Worm (Caenorhabditis elegans) whole organism, L1 larva: ENCODE results near the gene Y54G2A.12.
"Not testable (repeated sequence)": the region's sequence is repeated elsewhere in the genome, so short reads cannot be mapped to it uniquely, and the experiment has no call there.

ENCODE experiments used
- C16A3.4 ChIP-seq: fragments of 150-350 bp; optimal IDR thresholded peaks from 2 replicates; lab custom pipeline; 2014; ENCODE audit warnings: missing biosample characterization, missing genetic modification characterization
- C34B4.2 ChIP-seq: sonication (generic microtip); optimal IDR thresholded peaks from 2 replicates; lab custom pipeline; 2017; ENCODE audit warnings: mild to moderate bottlenecking, missing genetic modification characterization, missing compliant biosample characterization
- F16B12.6 ChIP-seq: fragments of 150-350 bp; optimal IDR thresholded peaks from 2 replicates; lab custom pipeline; 2014; ENCODE audit warnings: missing biosample characterization, missing genetic modification characterization
- ceh-63 ChIP-seq: fragments of 200-800 bp; sonication (Bioruptor generic); optimal IDR thresholded peaks from 2 replicates; lab custom pipeline; 2018; ENCODE audit warnings: mild to moderate bottlenecking, missing genetic modification characterization, missing compliant biosample characterization
- ceh-8 ChIP-seq: fragments of 200-800 bp; sonication (Bioruptor generic); optimal IDR thresholded peaks from 2 replicates; lab custom pipeline; 2018; ENCODE audit warnings: mild to moderate bottlenecking, missing genetic modification characterization, moderate library complexity, missing compliant biosample characterization
- ceh-88 ChIP-seq: fragments of 200-800 bp; sonication (Bioruptor generic); IDR thresholded peaks from 2 replicates; pipeline ENCODE4 v1.3.6; 2022; ENCODE audit warnings: missing genetic modification characterization, missing compliant biosample characterization
- dpl-1 ChIP-seq, 3 experiments: fragments of 150-350 bp in 2 of 3; sonication (generic microtip) in 1 of 3; optimal IDR thresholded peaks; 2 replicates each; lab custom pipeline; 2014 to 2017; ENCODE audit warnings: missing biosample characterization in 3 of 3, missing genetic modification characterization in 3 of 3, missing genetic modification reagents in 3 of 3
- dsc-1 ChIP-seq: sonication (generic microtip); optimal IDR thresholded peaks from 2 replicates; lab custom pipeline; 2016; ENCODE audit warnings: mild to moderate bottlenecking, missing genetic modification characterization, missing compliant biosample characterization
- egl-13 ChIP-seq: sonication (generic microtip); optimal IDR thresholded peaks from 2 replicates; lab custom pipeline; 2016; ENCODE audit warnings: missing genotype, missing genetic modification reagents, missing genetic modification characterization, missing compliant biosample characterization
- egl-27 ChIP-seq, 2 experiments: fragments of 150-350 bp in 1 of 2; sonication (generic microtip); optimal IDR thresholded peaks; 3 replicates each; lab custom pipeline; 2017 to 2018; ENCODE audit warnings: missing biosample characterization in 2 of 2, missing genetic modification characterization in 2 of 2, missing genetic modification reagents in 2 of 2
- elt-3 ChIP-seq, 6 experiments: fragments of 150-350 bp in 1 of 6; sonication (generic microtip); optimal IDR thresholded peaks; 2 replicates each; lab custom pipeline; 2017 to 2018; ENCODE audit warnings: missing biosample characterization in 6 of 6, missing genetic modification characterization in 6 of 6, inconsistent platforms in 1 of 6
- fkh-10 ChIP-seq: sonication (generic microtip); optimal IDR thresholded peaks from 2 replicates; lab custom pipeline; 2017; ENCODE audit warnings: missing biosample characterization, missing genetic modification reagents, missing genetic modification characterization
- fos-1 ChIP-seq: fragments of 150-350 bp; optimal IDR thresholded peaks from 2 replicates; lab custom pipeline; 2014; ENCODE audit warnings: missing biosample characterization, missing genetic modification characterization
- grh-1 ChIP-seq: fragments of 200-800 bp; sonication (Bioruptor generic); IDR thresholded peaks from 2 replicates; pipeline ENCODE4 v1.3.6; 2022; ENCODE audit warnings: missing genetic modification reagents, missing genetic modification characterization, missing compliant biosample characterization
- hlh-17 ChIP-seq: fragments of 200-800 bp; sonication (Bioruptor generic); optimal IDR thresholded peaks from 2 replicates; lab custom pipeline; 2018; ENCODE audit warnings: missing genetic modification characterization, mild to moderate bottlenecking, missing compliant biosample characterization, moderate library complexity, borderline replicate concordance
- hlh-4 ChIP-seq: sonication (generic microtip); optimal IDR thresholded peaks from 2 replicates; lab custom pipeline; 2016; ENCODE audit warnings: mild to moderate bottlenecking, missing genetic modification characterization, missing compliant biosample characterization
- hpl-2 ChIP-seq: fragments of 150-350 bp; optimal IDR thresholded peaks from 2 replicates; lab custom pipeline; 2014; ENCODE audit warnings: missing biosample characterization, missing genetic modification reagents, missing genetic modification characterization
- irx-1 ChIP-seq: sonication (generic microtip); optimal IDR thresholded peaks from 2 replicates; lab custom pipeline; 2016; ENCODE audit warnings: missing genetic modification characterization, missing compliant biosample characterization
- jun-1 ChIP-seq: fragments of 150-350 bp; optimal IDR thresholded peaks from 2 replicates; lab custom pipeline; 2014; ENCODE audit warnings: missing biosample characterization, missing genetic modification reagents, missing genetic modification characterization
- lin-13 ChIP-seq: fragments of 150-350 bp; optimal IDR thresholded peaks from 2 replicates; lab custom pipeline; 2014; ENCODE audit warnings: missing biosample characterization, missing genetic modification reagents, missing genetic modification characterization
- lin-14 ChIP-seq: fragments of 200-800 bp; sonication (Bioruptor generic); optimal IDR thresholded peaks from 2 replicates; lab custom pipeline; 2018; ENCODE audit warnings: mild to moderate bottlenecking, missing genetic modification characterization, moderate library complexity, missing compliant biosample characterization
- mep-1 ChIP-seq: fragments of 150-350 bp; optimal IDR thresholded peaks from 2 replicates; lab custom pipeline; 2014; ENCODE audit warnings: missing biosample characterization, missing genetic modification characterization
- nhr-12 ChIP-seq: sonication (generic microtip); optimal IDR thresholded peaks from 2 replicates; lab custom pipeline; 2017; ENCODE audit warnings: missing biosample characterization, missing genetic modification characterization
- nhr-71 ChIP-seq: sonication (generic microtip); optimal IDR thresholded peaks from 2 replicates; lab custom pipeline; 2016; ENCODE audit warnings: mild to moderate bottlenecking, missing genetic modification characterization, moderate library complexity, missing compliant biosample characterization
- nhr-77 ChIP-seq: fragments of 150-350 bp; optimal IDR thresholded peaks from 2 replicates; lab custom pipeline; 2014; ENCODE audit warnings: missing biosample characterization, missing genetic modification characterization
- nhr-85 ChIP-seq: sonication (generic microtip); peaks from one replicate; lab custom pipeline; 2016; ENCODE audit warnings: missing genetic modification characterization, inconsistent platforms, missing compliant biosample characterization
- nhr-90 ChIP-seq: sonication (generic microtip); optimal IDR thresholded peaks from 2 replicates; lab custom pipeline; 2016; ENCODE audit warnings: mild to moderate bottlenecking, missing genetic modification characterization, missing compliant biosample characterization; ENCODE audit not compliant: poor library complexity
- pax-3 ChIP-seq: fragments of 200-800 bp; sonication (Bioruptor generic); optimal IDR thresholded peaks from 2 replicates; lab custom pipeline; 2018; ENCODE audit warnings: mild to moderate bottlenecking, missing genetic modification characterization, moderate library complexity, missing compliant biosample characterization
- pqm-1 ChIP-seq: sonication (generic microtip); optimal IDR thresholded peaks from 3 replicates; lab custom pipeline; 2017; ENCODE audit warnings: missing biosample characterization, missing genetic modification characterization
- rnt-1 ChIP-seq: sonication (generic microtip); optimal IDR thresholded peaks from 2 replicates; lab custom pipeline; 2016; ENCODE audit warnings: mild to moderate bottlenecking, missing genetic modification characterization, moderate library complexity, missing compliant biosample characterization
- skn-1 ChIP-seq: fragments of 150-350 bp; optimal IDR thresholded peaks from 2 replicates; lab custom pipeline; 2014; ENCODE audit warnings: missing biosample characterization, missing genetic modification characterization
- sox-4 ChIP-seq: sonication (generic microtip); optimal IDR thresholded peaks from 2 replicates; lab custom pipeline; 2016; ENCODE audit warnings: missing genetic modification characterization, missing compliant biosample characterization
- swsn-7 ChIP-seq: sonication (generic microtip); optimal IDR thresholded peaks from 2 replicates; lab custom pipeline; 2016; ENCODE audit warnings: missing genetic modification characterization, missing compliant biosample characterization
- tlp-1 ChIP-seq: fragments of 150-350 bp; optimal IDR thresholded peaks from 2 replicates; lab custom pipeline; 2014; ENCODE audit warnings: missing biosample characterization, missing genetic modification characterization
- unc-30 ChIP-seq: sonication (generic microtip); optimal IDR thresholded peaks from 2 replicates; lab custom pipeline; 2017; ENCODE audit warnings: missing biosample characterization, missing genetic modification characterization
- unc-62 ChIP-seq: fragments of 150-350 bp; optimal IDR thresholded peaks from 2 replicates; lab custom pipeline; 2014; ENCODE audit warnings: missing biosample characterization, missing genetic modification reagents, missing genetic modification characterization
- vab-15 ChIP-seq: sonication (generic microtip); optimal IDR thresholded peaks from 2 replicates; lab custom pipeline; 2017; ENCODE audit warnings: missing genotype, mild to moderate bottlenecking, missing genetic modification characterization, missing compliant biosample characterization
- xbp-1 ChIP-seq: sonication (generic microtip); optimal IDR thresholded peaks from 2 replicates; lab custom pipeline; 2016; ENCODE audit warnings: missing genetic modification characterization, missing compliant biosample characterization
- zag-1 ChIP-seq: fragments of 150-350 bp; optimal IDR thresholded peaks from 2 replicates; lab custom pipeline; 2014; ENCODE audit warnings: missing biosample characterization, missing genetic modification characterization
- ztf-11 ChIP-seq, 2 experiments: sonication (generic microtip); optimal IDR thresholded peaks; 2 replicates each; lab custom pipeline; 2016 to 2017; ENCODE audit warnings: missing genetic modification characterization in 2 of 2, missing biosample characterization in 1 of 2, missing compliant biosample characterization in 1 of 2

Y54G2A.12 gene

ce11 chrIV:2785057-2785456 lies 2.4 kb upstream of the Y54G2A.12 start (continued):
- no peak for TF ChIP-seq F16B12.6
- peak; percentile 29 for TF ChIP-seq xbp-1 (tag; lab: Kevin White, UChicago)
- no peak for TF ChIP-seq ceh-63 (GFP tag; lab: Kevin White, UChicago)
- no peak for TF ChIP-seq hpl-2 (GFP tag; lab: Kevin White, UChicago)
- no peak for TF ChIP-seq ztf-11 (tag; optimal IDR thresholded peaks at IDR 0.05; lab: Kevin White, UChicago)
- TF ChIP-seq elt-3 (tag; optimal IDR thresholded peaks at IDR 0.05; lab: Kevin White, UChicago), result peak in 1 of 6 experiments; percentile 26
- no peak for TF ChIP-seq fos-1 (tag; lab: Kevin White, UChicago)
- TF ChIP-seq pqm-1 (tag; lab: Kevin White, UChicago), result no peak
- peak; percentile 64 for TF ChIP-seq mep-1 (tag; lab: Kevin White, UChicago)
- TF ChIP-seq jun-1 (tag; lab: Kevin White, UChicago), result no peak
- TF ChIP-seq sox-4 (tag; lab: Kevin White, UChicago), result no peak
- peak; percentile 71 for TF ChIP-seq nhr-85
- TF ChIP-seq rnt-1 (tag; lab: Kevin White, UChicago), result no peak
- no peak for TF ChIP-seq unc-30 (tag; lab: Kevin White, UChicago)
- TF ChIP-seq nhr-71 (tag; lab: Kevin White, UChicago), result peak; percentile 68
- TF ChIP-seq swsn-7, result peak; percentile 36
- no peak for TF ChIP-seq ceh-88 (GFP tag; lab: Robert Waterston, UW)
- TF ChIP-seq nhr-12 (tag; lab: Kevin White, UChicago), result no peak
- no peak for TF ChIP-seq C34B4.2 (tag; lab: Kevin White, UChicago)
- no peak for TF ChIP-seq egl-27 (tag; optimal IDR thresholded peaks at IDR 0.05; lab: Kevin White, UChicago)
- TF ChIP-seq hlh-4, result no peak
- peak; percentile 15 for TF ChIP-seq dsc-1 (tag; lab: Kevin White, UChicago)
- TF ChIP-seq hlh-17 (GFP tag; lab: Kevin White, UChicago), result no peak
- no peak for TF ChIP-seq lin-13 (GFP tag; lab: Kevin White, UChicago)
- no peak for TF ChIP-seq vab-15 (tag; lab: Kevin White, UChicago)
- 0 out of 2 replicates have a peak, but pooled peaks have one; percentile 13 for TF ChIP-seq grh-1 (GFP tag; lab: Robert Waterston, UW)
- TF ChIP-seq egl-13 (tag; lab: Kevin White, UChicago), result no peak
- TF ChIP-seq nhr-90 (tag; lab: Kevin White, UChicago), result peak; percentile 48
- no peak for TF ChIP-seq lin-14 (GFP tag; lab: Kevin White, UChicago)
- peak; percentile 37 to 45 (median 43) for TF ChIP-seq dpl-1 (GFP tag; optimal IDR thresholded peaks at IDR 0.05; lab: Kevin White, UChicago)
- TF ChIP-seq C16A3.4 (tag; lab: Kevin White, UChicago), result no peak
- no peak for TF ChIP-seq unc-62 (GFP tag; lab: Kevin White, UChicago)
- no peak for TF ChIP-seq skn-1 (tag; lab: Kevin White, UChicago)
- no peak for TF ChIP-seq ceh-8 (GFP tag; lab: Kevin White, UChicago)
- no peak for TF ChIP-seq fkh-10
- TF ChIP-seq nhr-77 (tag; lab: Kevin White, UChicago), result no peak
- no peak for TF ChIP-seq irx-1 (tag; lab: Kevin White, UChicago)

- TF ChIP-seq pax-3 (tag; lab: Kevin White, UChicago); zag-1 (tag; lab: Kevin White, UChicago); fkh-10: not testable (repeated sequence)
- TF ChIP-seq, all 84 proteins: peak for 0; not testable (repeated sequence) for 84
Measured at ce11 chrIV:2777841-2778240, 4.8 kb downstream of the Y54G2A.12 start, which contains the start of gene Y54G2A.72. Y54G2A.72 (plus strand) TSS chrIV:2778141.

ce11 chrIV:2776733-2777132 lies 5.9 kb downstream of the Y54G2A.12 start:
- TF ChIP-seq tlp-1 (tag; lab: Kevin White, UChicago), result no peak
- TF ChIP-seq nhr-85, result peak; percentile 56
- TF ChIP-seq, all 84 proteins: peak for 1
